Fruit fly (Drosophila melanogaster) Kc167 (cell line): ENCODE measurements around the gene CG1116.

Source experiments
- Sin3A ChIP-seq: fragments of >200 bp; optimal IDR thresholded peaks from 2 replicates; lab custom pipeline; 2018; ENCODE audit warnings: missing external identifiers
- psq ChIP-seq: fragments of >200 bp; optimal IDR thresholded peaks from 2 replicates; lab custom pipeline; 2017; ENCODE audit warnings: missing external identifiers

DNA sequence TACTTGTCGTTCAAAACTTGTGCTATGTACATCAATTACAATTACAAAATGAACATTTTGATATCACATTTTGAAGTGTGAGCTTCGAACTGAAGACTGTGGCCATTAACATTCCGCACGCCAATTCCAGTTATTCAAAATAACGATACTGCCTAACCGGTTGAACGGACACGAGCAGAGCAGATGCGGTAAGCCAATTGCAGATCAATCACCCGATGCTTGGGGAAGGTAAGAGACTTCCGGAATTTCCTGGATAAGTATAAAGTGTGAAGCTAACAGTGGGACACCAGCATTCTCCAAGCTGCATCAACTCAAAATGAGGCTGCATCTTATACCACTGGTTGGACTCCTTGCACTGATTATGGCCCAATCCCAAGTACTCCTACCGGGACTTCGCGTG lies 4.4 kb downstream of the CG1116 start, which contains the start of gene CG14664:
- no peak for TF ChIP-seq psq
- no peak for TF ChIP-seq Sin3A (lab: Kevin White, UChicago)
